Fruit fly (Drosophila melanogaster) whole organism, wandering third instar larva: Measurements from ENCODE around the gene CG8042.

ENCODE experiments used
- Abd-B ChIP-seq: fragments of >200 bp; optimal IDR thresholded peaks from 2 replicates; lab custom pipeline; 2017; ENCODE audit warnings: missing biosample characterization, missing genetic modification characterization
- CG32264 ChIP-seq: fragments of 200-800 bp; sonication (Bioruptor generic); optimal IDR thresholded peaks from 2 replicates; lab custom pipeline; 2016; ENCODE audit warnings: missing biosample characterization, missing genetic modification characterization
- CG9705 ChIP-seq: fragments of 200-800 bp; sonication (Bioruptor generic); optimal IDR thresholded peaks from 2 replicates; lab custom pipeline; 2018; ENCODE audit warnings: missing biosample characterization, mild to moderate bottlenecking, missing genetic modification characterization
- CrebA ChIP-seq: fragments of 200-800 bp; sonication (Bioruptor generic); optimal IDR thresholded peaks from 2 replicates; lab custom pipeline; 2016; ENCODE audit warnings: missing biosample characterization, mild to moderate bottlenecking, missing genetic modification characterization, borderline replicate concordance
- Dfd ChIP-seq: fragments of >200 bp; optimal IDR thresholded peaks from 2 replicates; lab custom pipeline; 2017; ENCODE audit warnings: missing biosample characterization, missing genetic modification characterization
- Dif ChIP-seq: fragments of 200-275, 200-300 bp; sonication (Bioruptor generic); optimal IDR thresholded peaks from 2 replicates; lab custom pipeline; 2018; ENCODE audit warnings: missing biosample characterization, missing genetic modification characterization; ENCODE audit not compliant: partially characterized antibody
- GATAd ChIP-seq: sonication (Bioruptor generic); optimal IDR thresholded peaks from 2 replicates; lab custom pipeline; 2016; ENCODE audit warnings: missing biosample characterization, missing genetic modification characterization
- HLH106 ChIP-seq: fragments of 200-800 bp; optimal IDR thresholded peaks from 3 replicates; lab custom pipeline; 2019; ENCODE audit warnings: missing biosample characterization, mild to moderate bottlenecking, missing genetic modification characterization, moderate library complexity
- Hnf4 ChIP-seq: fragments of 200-800 bp; sonication (Bioruptor generic); optimal IDR thresholded peaks from 2 replicates; lab custom pipeline; 2016; ENCODE audit warnings: missing biosample characterization, mild to moderate bottlenecking, missing genetic modification characterization
- Hr78 ChIP-seq: fragments of >200 bp; optimal IDR thresholded peaks from 2 replicates; lab custom pipeline; 2017; ENCODE audit warnings: missing biosample characterization, missing genetic modification characterization
- Hr83 ChIP-seq: fragments of 200-300 bp; sonication (Bioruptor generic); optimal IDR thresholded peaks from 2 replicates; lab custom pipeline; 2016; ENCODE audit warnings: missing biosample characterization, mild to moderate bottlenecking, missing genetic modification characterization, moderate library complexity; ENCODE audit not compliant: poor library complexity, severe bottlenecking
- Jra ChIP-seq: sonication (Bioruptor generic); optimal IDR thresholded peaks from 2 replicates; lab custom pipeline; 2016; ENCODE audit warnings: missing biosample characterization, missing genetic modification characterization
- Mio ChIP-seq: sonication (Bioruptor generic); optimal IDR thresholded peaks from 2 replicates; lab custom pipeline; 2016; ENCODE audit warnings: missing biosample characterization, missing genetic modification characterization
- Myc ChIP-seq: fragments of >200 bp; optimal IDR thresholded peaks from 2 replicates; lab custom pipeline; 2017
- N ChIP-seq: fragments of >200 bp; optimal IDR thresholded peaks from 2 replicates; lab custom pipeline; 2018; ENCODE audit warnings: missing biosample characterization, missing external identifiers, missing genetic modification characterization
- OdsH ChIP-seq: fragments of 200-800 bp; sonication (Bioruptor generic); optimal IDR thresholded peaks from 2 replicates; lab custom pipeline; 2016; ENCODE audit warnings: missing biosample characterization, mild to moderate bottlenecking, missing genetic modification characterization
- Rel ChIP-seq, 2 experiments: fragments of 200-800 bp; sonication (Bioruptor generic) in 1 of 2; optimal IDR thresholded peaks; 2 replicates in 1 of 2; 3 replicates in 1 of 2; lab custom pipeline; 2016 to 2019; ENCODE audit warnings: mild to moderate bottlenecking in 2 of 2, missing biosample characterization in 2 of 2, missing genetic modification characterization in 2 of 2, moderate library complexity in 1 of 2
- Sp1 ChIP-seq: fragments of 200-800 bp; sonication (Bioruptor generic); optimal IDR thresholded peaks from 3 replicates; lab custom pipeline; 2019; ENCODE audit warnings: missing biosample characterization, mild to moderate bottlenecking, missing genetic modification characterization, moderate library complexity
- Vsx2 ChIP-seq: fragments of 200-300, 225-300 bp; sonication (Bioruptor generic); optimal IDR thresholded peaks from 2 replicates; lab custom pipeline; 2018; ENCODE audit warnings: missing biosample characterization, missing genetic modification characterization; ENCODE audit not compliant: partially characterized antibody
- br ChIP-seq: fragments of 200-800 bp; sonication (Bioruptor generic); optimal IDR thresholded peaks from 2 replicates; lab custom pipeline; 2016; ENCODE audit warnings: missing biosample characterization, missing genetic modification characterization
- brk ChIP-seq: fragments of 200-800 bp; sonication (Bioruptor generic); optimal IDR thresholded peaks from 2 replicates; lab custom pipeline; 2016; ENCODE audit warnings: missing biosample characterization, mild to moderate bottlenecking, missing genetic modification characterization
- dl ChIP-seq, 2 experiments: fragments of 175-275, 200-275 bp in 1 of 2; fragments of 200-275 bp in 1 of 2; sonication (Bioruptor generic); optimal IDR thresholded peaks; lab custom pipeline; 2018; ENCODE audit warnings: mild to moderate bottlenecking in 2 of 2, missing biosample characterization in 2 of 2, missing genetic modification characterization in 2 of 2, moderate library complexity in 2 of 2; ENCODE audit not compliant: partially characterized antibody in 2 of 2, insufficient read depth in 1 of 2
- dmrt93B ChIP-seq: fragments of 200-800 bp; sonication (Bioruptor generic); optimal IDR thresholded peaks from 2 replicates; lab custom pipeline; 2018; ENCODE audit warnings: missing biosample characterization, mild to moderate bottlenecking, missing genetic modification characterization
- dsf ChIP-seq: sonication (Bioruptor generic); optimal IDR thresholded peaks from 2 replicates; lab custom pipeline; 2016; ENCODE audit warnings: missing biosample characterization, missing genetic modification characterization, borderline replicate concordance
- ey ChIP-seq: fragments of 200-800 bp; sonication (Bioruptor generic); optimal IDR thresholded peaks from 2 replicates; lab custom pipeline; 2016; ENCODE audit warnings: missing biosample characterization, missing genetic modification characterization
- foxo ChIP-seq, 2 experiments: fragments of 200-800 bp; sonication (Bioruptor generic); optimal IDR thresholded peaks; 2 replicates in 1 of 2; 3 replicates in 1 of 2; lab custom pipeline; 2016 to 2017; ENCODE audit warnings: missing biosample characterization in 2 of 2, missing genetic modification characterization in 2 of 2
- fru ChIP-seq: fragments of 200-800 bp; sonication (Bioruptor generic); optimal IDR thresholded peaks from 3 replicates; lab custom pipeline; 2016; ENCODE audit warnings: missing biosample characterization, mild to moderate bottlenecking, missing genetic modification characterization
- h ChIP-seq: fragments of 200-800 bp; sonication (Bioruptor generic); optimal IDR thresholded peaks from 3 replicates; lab custom pipeline; 2016; ENCODE audit warnings: missing biosample characterization, mild to moderate bottlenecking, missing genetic modification characterization
- jim ChIP-seq: fragments of 175-275, 200-325 bp; sonication (Bioruptor generic); optimal IDR thresholded peaks from 2 replicates; lab custom pipeline; 2016; ENCODE audit warnings: missing biosample characterization, mild to moderate bottlenecking, missing genetic modification characterization
- lola ChIP-seq: fragments of >200 bp; optimal IDR thresholded peaks from 2 replicates; lab custom pipeline; 2017; ENCODE audit warnings: missing biosample characterization, missing genetic modification characterization
- pan ChIP-seq: fragments of >200 bp; optimal IDR thresholded peaks from 2 replicates; lab custom pipeline; 2017
- psq ChIP-seq: fragments of 200-800 bp; sonication (Bioruptor generic); optimal IDR thresholded peaks from 3 replicates; lab custom pipeline; 2017; ENCODE audit warnings: missing biosample characterization, mild to moderate bottlenecking, missing genetic modification characterization, moderate library complexity
- rgr ChIP-seq: fragments of 200-800 bp; sonication (Bioruptor generic); optimal IDR thresholded peaks from 3 replicates; lab custom pipeline; 2016; ENCODE audit warnings: missing biosample characterization, mild to moderate bottlenecking, missing genetic modification characterization
- sage ChIP-seq: fragments of 200-800 bp; sonication (Bioruptor generic); optimal IDR thresholded peaks from 2 replicates; lab custom pipeline; 2016; ENCODE audit warnings: missing biosample characterization, mild to moderate bottlenecking, missing genetic modification characterization
- sv ChIP-seq: fragments of 200-800 bp; sonication (Bioruptor generic); optimal IDR thresholded peaks from 3 replicates; lab custom pipeline; 2016; ENCODE audit warnings: missing biosample characterization, missing genetic modification characterization
- tai ChIP-seq: sonication (Bioruptor generic); optimal IDR thresholded peaks from 2 replicates; lab custom pipeline; 2016; ENCODE audit warnings: missing biosample characterization, missing genetic modification characterization
- usp ChIP-seq: fragments of >200 bp; optimal IDR thresholded peaks from 2 replicates; lab custom pipeline; 2017; ENCODE audit warnings: missing biosample characterization, missing genetic modification characterization
- woc ChIP-seq: sonication (Bioruptor generic); optimal IDR thresholded peaks from 2 replicates; lab custom pipeline; 2016; ENCODE audit warnings: missing biosample characterization, mild to moderate bottlenecking, missing genetic modification characterization

CG8042 gene

DNA sequence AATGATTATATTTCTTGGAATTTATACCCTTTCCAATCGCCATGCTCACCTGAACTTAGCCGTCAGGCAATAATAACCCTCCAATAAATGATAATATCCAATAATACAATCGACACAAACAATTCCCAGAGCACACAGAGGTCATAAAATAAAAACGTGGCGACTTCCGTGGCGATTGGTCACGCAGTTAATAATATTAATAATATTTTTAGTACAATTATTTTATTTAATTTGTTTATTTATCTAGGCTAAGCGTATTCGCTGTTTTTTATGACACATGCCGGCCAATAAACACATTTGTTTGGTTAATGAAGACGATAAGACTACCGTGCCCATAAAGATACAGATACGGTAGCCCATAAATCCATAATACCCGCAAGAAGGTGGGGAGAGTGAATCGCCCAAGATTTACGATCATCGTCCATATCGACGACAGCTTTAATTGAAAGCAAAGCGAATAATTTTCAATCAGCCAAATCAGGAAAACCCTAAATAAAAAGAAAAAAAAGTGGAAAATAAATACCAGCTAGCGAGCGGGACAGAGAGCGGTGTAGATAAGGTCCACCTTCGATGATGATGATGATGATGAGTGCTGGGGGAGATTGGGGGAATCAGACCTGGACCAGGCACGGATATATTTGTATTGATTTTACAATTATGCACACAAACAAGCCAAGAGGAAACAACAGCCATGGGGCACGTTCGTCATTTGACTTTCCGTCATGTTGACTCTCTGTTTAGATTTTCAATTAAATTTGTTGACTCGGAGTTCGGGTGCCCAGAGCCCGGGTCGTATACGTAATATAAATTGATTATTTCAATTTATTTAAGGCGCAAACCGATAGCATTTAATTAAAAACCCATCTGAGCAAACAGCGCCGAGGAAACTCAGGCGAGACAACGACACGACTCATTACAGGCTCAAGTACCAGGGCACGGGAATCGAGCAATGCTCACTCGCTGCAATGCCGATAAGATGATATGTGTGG is 13.8 kb downstream of the CG8042 start:
- TF ChIP-seq Hr83, result peak; percentile 48
- TF ChIP-seq CrebA (GFP tag; lab: Kevin White, UChicago), result peak; percentile 91
- no peak for TF ChIP-seq pan (lab: Kevin White, UChicago)
- TF ChIP-seq lola (GFP tag; lab: Kevin White, UChicago), result no peak
- no peak for TF ChIP-seq Dfd (GFP tag; lab: Kevin White, UChicago)
- TF ChIP-seq jim, result no peak
- no peak for TF ChIP-seq Abd-B (GFP tag; lab: Kevin White, UChicago)
- TF ChIP-seq usp (GFP tag; lab: Kevin White, UChicago), result no peak
- peak; percentile 44 for TF ChIP-seq rgr (GFP tag; lab: Kevin White, UChicago)
- no peak for TF ChIP-seq dmrt93B (GFP tag; lab: Kevin White, UChicago)
- TF ChIP-seq CG32264 (GFP tag; lab: Kevin White, UChicago), result no peak
- TF ChIP-seq sv (GFP tag; lab: Kevin White, UChicago), result no peak
- no peak for TF ChIP-seq Jra (GFP tag; lab: Kevin White, UChicago)
- TF ChIP-seq foxo (GFP tag; optimal IDR thresholded peaks at IDR 0.05; lab: Kevin White, UChicago), result no peak
- TF ChIP-seq Vsx2 (GFP tag; lab: Kevin White, UChicago), result no peak
- TF ChIP-seq fru (GFP tag; lab: Kevin White, UChicago), result no peak
- TF ChIP-seq N (GFP tag; lab: Kevin White, UChicago), result no peak
- no peak for TF ChIP-seq Rel (GFP tag; optimal IDR thresholded peaks at IDR 0.05; lab: Kevin White, UChicago)
- TF ChIP-seq Rel (tag; optimal IDR thresholded peaks at IDR 0.05; lab: Kevin White, UChicago), result peak; percentile 75
- no peak for TF ChIP-seq woc (GFP tag; lab: Kevin White, UChicago)
- TF ChIP-seq CG9705 (GFP tag; lab: Kevin White, UChicago), result peak; percentile 48
- TF ChIP-seq brk, result no peak
- TF ChIP-seq psq, result no peak
- no peak for TF ChIP-seq br
- TF ChIP-seq h (GFP tag; lab: Kevin White, UChicago), result no peak
- TF ChIP-seq Hr78 (GFP tag; lab: Kevin White, UChicago), result no peak
- no peak for TF ChIP-seq dsf (GFP tag; lab: Kevin White, UChicago)
- no peak for TF ChIP-seq Dif (GFP tag; lab: Kevin White, UChicago)
- no peak for TF ChIP-seq ey (GFP tag; lab: Kevin White, UChicago)
- no peak for TF ChIP-seq dl (GFP tag; optimal IDR thresholded peaks at IDR 0.05; lab: Kevin White, UChicago; ENCODE audit: insufficient read depth in 1 of 2, partially characterized antibody in 2 of 2)
- TF ChIP-seq sage (GFP tag; lab: Kevin White, UChicago), result peak; percentile 46
- TF ChIP-seq HLH106 (tag; lab: Kevin White, UChicago), result peak; percentile 66
- TF ChIP-seq Myc (lab: Kevin White, UChicago), result no peak
- no peak for TF ChIP-seq Hnf4 (GFP tag; lab: Kevin White, UChicago)
- peak; percentile 88 for TF ChIP-seq Sp1 (GFP tag; lab: Kevin White, UChicago)
- TF ChIP-seq tai (GFP tag; lab: Kevin White, UChicago), result no peak
- TF ChIP-seq OdsH (GFP tag; lab: Kevin White, UChicago), result no peak
- no peak for TF ChIP-seq GATAd
- no peak for TF ChIP-seq Mio
- TF ChIP-seq, all 38 proteins: peak for 8

DNA sequence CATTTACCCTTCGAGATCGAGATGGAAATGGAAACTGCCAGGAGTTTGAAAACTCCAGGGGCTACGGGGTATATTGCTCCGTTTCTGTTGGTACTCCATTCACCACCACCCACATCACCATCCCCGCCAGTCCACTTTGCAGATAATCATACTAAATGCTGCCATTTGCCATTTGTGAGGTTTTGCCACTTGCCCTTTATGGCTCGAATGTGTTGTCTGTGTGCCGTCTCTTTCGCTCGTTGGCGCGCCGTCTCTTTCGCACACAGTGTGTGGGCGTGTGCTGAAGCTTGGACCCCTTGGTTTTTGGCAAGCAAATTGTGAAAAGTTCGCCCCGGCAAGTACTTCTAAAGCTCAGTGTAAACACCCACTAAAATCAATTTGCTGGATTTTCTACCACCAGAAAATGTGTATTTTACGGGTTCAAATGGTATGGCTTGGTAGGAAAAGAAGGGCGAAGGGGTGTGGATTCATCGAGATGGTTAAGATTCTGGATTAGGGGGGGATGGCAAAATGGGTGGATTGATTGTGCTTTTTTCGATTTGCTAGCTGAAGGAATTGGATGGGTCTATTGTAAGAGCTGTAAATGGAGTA is 16.1 kb downstream of the CG8042 start:
- TF ChIP-seq Hr83, result no peak
- no peak for TF ChIP-seq OdsH (GFP tag; lab: Kevin White, UChicago)
- no peak for TF ChIP-seq lola (GFP tag; lab: Kevin White, UChicago)
- no peak for TF ChIP-seq jim
- no peak for TF ChIP-seq Jra (GFP tag; lab: Kevin White, UChicago)
- no peak for TF ChIP-seq Vsx2 (GFP tag; lab: Kevin White, UChicago)
- TF ChIP-seq sv (GFP tag; lab: Kevin White, UChicago), result no peak
- no peak for TF ChIP-seq h (GFP tag; lab: Kevin White, UChicago)
- TF ChIP-seq HLH106 (tag; lab: Kevin White, UChicago), result no peak
- no peak for TF ChIP-seq woc (GFP tag; lab: Kevin White, UChicago)
- TF ChIP-seq CG9705 (GFP tag; lab: Kevin White, UChicago), result no peak
- no peak for TF ChIP-seq CG32264 (GFP tag; lab: Kevin White, UChicago)
- no peak for TF ChIP-seq Sp1 (GFP tag; lab: Kevin White, UChicago)
- TF ChIP-seq Dfd (GFP tag; lab: Kevin White, UChicago), result no peak
- TF ChIP-seq br, result no peak
- no peak for TF ChIP-seq dmrt93B (GFP tag; lab: Kevin White, UChicago)
- TF ChIP-seq Myc (lab: Kevin White, UChicago), result no peak
